Fruit fly (Drosophila melanogaster): Measurements from ENCODE around the gene CG9098.
A peak's percentile ranks its signal among the peaks of the same experiment; 100 is the strongest.

Gene CG9098

dm6 chr2L:5981433-5982333, 30.5 kb downstream of the CG9098 start, which contains the start of gene eIF4A (continued):
- no peak for TF ChIP-seq row (GFP tag; IDR thresholded peaks at IDR 0.05)
- TF ChIP-seq CG4404 (GFP tag; IDR thresholded peaks at IDR 0.05): no peak
- TF ChIP-seq br (optimal IDR thresholded peaks at IDR 0.05): no peak
- TF ChIP-seq phol (tag; optimal IDR thresholded peaks at IDR 0.05): peak; percentile 99
- TF ChIP-seq peb (GFP tag; IDR thresholded peaks at IDR 0.05): no peak
- peak; percentile 41 for TF ChIP-seq CG15514 (GFP tag; optimal IDR thresholded peaks at IDR 0.05)
- no peak for TF ChIP-seq prd (optimal IDR thresholded peaks at IDR 0.05)
- TF ChIP-seq prd (GFP tag; IDR thresholded peaks at IDR 0.05): no peak
- TF ChIP-seq CG3838 (GFP tag; optimal IDR thresholded peaks at IDR 0.05): no peak
- no peak for TF ChIP-seq D (optimal IDR thresholded peaks at IDR 0.05)
- TF ChIP-seq D (GFP tag; optimal IDR thresholded peaks at IDR 0.05): no peak
- TF ChIP-seq CG2116 (GFP tag; optimal IDR thresholded peaks at IDR 0.05): peak; percentile 51
- TF ChIP-seq CG7271 (tag; optimal IDR thresholded peaks at IDR 0.05): peak; percentile 45
- TF ChIP-seq CG10274 (GFP tag; optimal IDR thresholded peaks at IDR 0.05): no peak
- no peak for TF ChIP-seq slou (GFP tag; optimal IDR thresholded peaks at IDR 0.05)
- TF ChIP-seq CG32772 (GFP tag; IDR thresholded peaks at IDR 0.05): no peak
- TF ChIP-seq Taf1 (GFP tag; IDR thresholded peaks at IDR 0.05): no peak
- TF ChIP-seq CG9876 (GFP tag; optimal IDR thresholded peaks at IDR 0.05): peak; percentile 7
- peak; percentile 16 for TF ChIP-seq org-1 (GFP tag; optimal IDR thresholded peaks at IDR 0.05)
- TF ChIP-seq cato (GFP tag; optimal IDR thresholded peaks at IDR 0.05; ENCODE audit: borderline replicate concordance): no peak
- no peak for TF ChIP-seq NK7.1 (GFP tag; optimal IDR thresholded peaks at IDR 0.05)
- TF ChIP-seq CG7372 (GFP tag; IDR thresholded peaks at IDR 0.05): no peak
- no peak for TF ChIP-seq bowl (GFP tag; IDR thresholded peaks at IDR 0.05)
- TF ChIP-seq Dip2 (GFP tag; IDR thresholded peaks at IDR 0.05): no peak
- TF ChIP-seq CG7987 (GFP tag; optimal IDR thresholded peaks at IDR 0.05): peak; percentile 41
- no peak for TF ChIP-seq eyg (GFP tag; optimal IDR thresholded peaks at IDR 0.05)
- peak; percentile 23 for TF ChIP-seq Fer1 (GFP tag; optimal IDR thresholded peaks at IDR 0.05)
- no peak for TF ChIP-seq vvl (GFP tag; IDR thresholded peaks at IDR 0.05)
- peak; percentile 17 for TF ChIP-seq CG12219 (GFP tag; optimal IDR thresholded peaks at IDR 0.05)
- no peak for TF ChIP-seq Mad (GFP tag; optimal IDR thresholded peaks at IDR 0.05)
- TF ChIP-seq crp (GFP tag; optimal IDR thresholded peaks at IDR 0.05): no peak
- TF ChIP-seq shn (GFP tag; optimal IDR thresholded peaks at IDR 0.05): no peak
- TF ChIP-seq Nf-YB (GFP tag; optimal IDR thresholded peaks at IDR 0.05): no peak
- TF ChIP-seq Hey (tag; optimal IDR thresholded peaks at IDR 0.05): no peak
- peak; percentile 15 for TF ChIP-seq Meics (GFP tag; optimal IDR thresholded peaks at IDR 0.05)
- no peak for TF ChIP-seq CG3726 (GFP tag; IDR thresholded peaks at IDR 0.05)
- no peak for TF ChIP-seq sr (GFP tag; IDR thresholded peaks at IDR 0.05)
- no peak for TF ChIP-seq dati (GFP tag; IDR thresholded peaks at IDR 0.05)
- TF ChIP-seq HLHmδ (GFP tag; optimal IDR thresholded peaks at IDR 0.05): peak; percentile 6
- TF ChIP-seq Doc2 (GFP tag; IDR thresholded peaks at IDR 0.05): no peak
- no peak for TF ChIP-seq CG4854 (GFP tag; optimal IDR thresholded peaks at IDR 0.05)
- no peak for TF ChIP-seq CG7357 (GFP tag; IDR thresholded peaks at IDR 0.05)
- TF ChIP-seq CG32532 (GFP tag; IDR thresholded peaks at IDR 0.05): no peak
- TF ChIP-seq CG11560 (tag; IDR thresholded peaks at IDR 0.05): no peak
- TF ChIP-seq CG18476 (GFP tag; optimal IDR thresholded peaks at IDR 0.05): no peak
- TF ChIP-seq CG10147 (GFP tag; optimal IDR thresholded peaks at IDR 0.05): peak; percentile 15
- no peak for TF ChIP-seq CG2199 (GFP tag; IDR thresholded peaks at IDR 0.05)
- no peak for TF ChIP-seq CG30431 (GFP tag; optimal IDR thresholded peaks at IDR 0.05)
- no peak for TF ChIP-seq CG17361 (GFP tag; IDR thresholded peaks at IDR 0.05)
- TF ChIP-seq CoRest (tag; optimal IDR thresholded peaks at IDR 0.05): peak; percentile 53
- peak; percentile 50 for TF ChIP-seq Dp (GFP tag; optimal IDR thresholded peaks at IDR 0.05)

All from whole organism, embryonic.